Worm (Caenorhabditis elegans): ENCODE data around the gene unc-27.
A peak's percentile ranks its signal among the peaks of the same experiment; 100 is the strongest.

- no peak for TF ChIP-seq lin-13 (tag; optimal IDR thresholded peaks at IDR 0.05)
- TF ChIP-seq lsy-2 (tag; optimal IDR thresholded peaks at IDR 0.05), result no peak
- TF ChIP-seq bed-3 (GFP tag; optimal IDR thresholded peaks at IDR 0.05), result no peak
- TF ChIP-seq nhr-28 (tag; optimal IDR thresholded peaks at IDR 0.05), result no peak
- peak; percentile 34 for TF ChIP-seq M03D4.4 (tag; optimal IDR thresholded peaks at IDR 0.05)
- TF ChIP-seq nhr-12 (tag; optimal IDR thresholded peaks at IDR 0.05), result no peak
- TF ChIP-seq mep-1 (tag; optimal IDR thresholded peaks at IDR 0.05), result no peak
- TF ChIP-seq snpc-4 (tag; optimal IDR thresholded peaks at IDR 0.05), result no peak
- TF ChIP-seq tbx-8 (GFP tag; optimal IDR thresholded peaks at IDR 0.05), result peak; percentile 20
- peak; percentile 17 for TF ChIP-seq lin-32 (GFP tag; optimal IDR thresholded peaks at IDR 0.05)
- TF ChIP-seq unc-62 (GFP tag; optimal IDR thresholded peaks at IDR 0.05), result no peak
- TF ChIP-seq hlh-1 (tag; optimal IDR thresholded peaks at IDR 0.05), result no peak
- TF ChIP-seq ceh-83 (GFP tag; optimal IDR thresholded peaks at IDR 0.05), result peak; percentile 46
- TF ChIP-seq cnd-1 (tag; optimal IDR thresholded peaks at IDR 0.05), result peak; percentile 38
Observed at ce11 chrX:8817929-8818328, 28.7 kb downstream of the unc-27 start.
